Worm (Caenorhabditis elegans) whole organism, L3 larva: ENCODE data around the gene C18E9.2.

Experiments used
- elt-1 ChIP-seq: fragments of 150-350 bp; optimal IDR thresholded peaks from 2 replicates; lab custom pipeline; 2014; ENCODE audit warnings: missing biosample characterization, missing genetic modification characterization
- elt-2 ChIP-seq: sonication (generic microtip); optimal IDR thresholded peaks from 2 replicates; lab custom pipeline; 2016; ENCODE audit warnings: missing genetic modification reagents, mild to moderate bottlenecking, missing genetic modification characterization, missing compliant biosample characterization
- fkh-2 ChIP-seq: fragments of 150-350 bp; optimal IDR thresholded peaks from 2 replicates; lab custom pipeline; 2014; ENCODE audit warnings: missing biosample characterization, missing genetic modification reagents, missing genetic modification characterization
- nfya-1 ChIP-seq: sonication (generic microtip); optimal IDR thresholded peaks from 2 replicates; lab custom pipeline; 2017; ENCODE audit warnings: missing genetic modification characterization, mild to moderate bottlenecking, missing compliant biosample characterization, antibody characterized with exemption, moderate library complexity; ENCODE audit not compliant: insufficient read depth
- nhr-11 ChIP-seq: fragments of 150-350 bp; optimal IDR thresholded peaks from 2 replicates; lab custom pipeline; 2014; ENCODE audit warnings: missing biosample characterization, missing genetic modification characterization
- pha-4 ChIP-seq: fragments of 150-350 bp; optimal IDR thresholded peaks from 2 replicates; lab custom pipeline; 2014; ENCODE audit warnings: missing biosample characterization, missing genetic modification reagents, missing genetic modification characterization
- pqm-1 ChIP-seq: fragments of 150-350 bp; optimal IDR thresholded peaks from 2 replicates; lab custom pipeline; 2017; ENCODE audit warnings: missing biosample characterization, missing genetic modification characterization, inconsistent platforms
- sea-2 ChIP-seq: fragments of 150-350 bp; sonication (generic microtip); optimal IDR thresholded peaks from 4 replicates; lab custom pipeline; 2014; ENCODE audit warnings: missing biosample characterization, missing genetic modification reagents, missing genetic modification characterization
- skn-1 ChIP-seq: fragments of 150-350 bp; optimal IDR thresholded peaks from 2 replicates; lab custom pipeline; 2014; ENCODE audit warnings: missing biosample characterization, missing genetic modification characterization
- unc-39 ChIP-seq: sonication (generic microtip); optimal IDR thresholded peaks from 4 replicates; lab custom pipeline; 2017; ENCODE audit warnings: missing biosample characterization, missing genetic modification characterization
- zag-1 ChIP-seq: fragments of 150-350 bp; optimal IDR thresholded peaks from 2 replicates; lab custom pipeline; 2014; ENCODE audit warnings: missing biosample characterization, missing genetic modification characterization

C18E9.2 gene

ce11 chrII:9013341-9013740 lies 48.5 kb downstream of the C18E9.2 start:
- TF ChIP-seq nfya-1 (tag; lab: Kevin White, UChicago) (peak; percentile 52), elt-1 (no peak), pha-4 (tag; lab: Kevin White, UChicago) (peak; percentile 73)

- no peak for TF ChIP-seq fkh-2 (tag; lab: Kevin White, UChicago)
- TF ChIP-seq zag-1, result no peak
- peak; percentile 34 for TF ChIP-seq elt-2
- peak; percentile 13 for TF ChIP-seq pqm-1
- no peak for TF ChIP-seq sea-2 (GFP tag; lab: Kevin White, UChicago)
- TF ChIP-seq skn-1 (tag; lab: Kevin White, UChicago), result peak; percentile 39
Measured at ce11 chrII:9014188-9014587, 49.4 kb downstream of the C18E9.2 start.

ce11 chrII:9014877-9015505 lies 50.2 kb downstream of the C18E9.2 start:
- TF ChIP-seq nhr-11 (tag; lab: Kevin White, UChicago) (peak; percentile 43), unc-39 (tag; lab: Kevin White, UChicago) (no peak)
